Fruit fly (Drosophila melanogaster): ENCODE data around the gene CG9119.
A peak's percentile ranks its signal among the peaks of the same experiment; 100 is the strongest.

Gene CG9119

dm6 chr3L:1177085-1177484 is 27.5 kb downstream of the CG9119 start, which contains the start of gene bab2 (continued):
- TF ChIP-seq chif (GFP tag; optimal IDR thresholded peaks at IDR 0.05), result no peak
- no peak for TF ChIP-seq ap (GFP tag; IDR thresholded peaks at IDR 0.05)
- peak in 1 of 2 experiments; percentile 20 for TF ChIP-seq Pdp1 (GFP tag; optimal IDR thresholded peaks at IDR 0.05)
- peak; percentile 16 for TF ChIP-seq gcm (GFP tag; optimal IDR thresholded peaks at IDR 0.05)
- no peak for TF ChIP-seq CG4617 (GFP tag; optimal IDR thresholded peaks at IDR 0.05; ENCODE audit: borderline replicate concordance)
- TF ChIP-seq pfk (GFP tag; optimal IDR thresholded peaks at IDR 0.05), result no peak
- no peak for TF ChIP-seq repo (GFP tag; optimal IDR thresholded peaks at IDR 0.05)
- TF ChIP-seq Nf-YC (tag; optimal IDR thresholded peaks at IDR 0.05), result peak; percentile 49
- TF ChIP-seq insv (GFP tag; optimal IDR thresholded peaks at IDR 0.05), result no peak
- no peak for TF ChIP-seq Lpt (GFP tag; optimal IDR thresholded peaks at IDR 0.05)
- no peak for TF ChIP-seq maf-S (GFP tag; optimal IDR thresholded peaks at IDR 0.05)
- TF ChIP-seq CG32532 (GFP tag; IDR thresholded peaks at IDR 0.05), result peak; percentile 10; the same call in 1 of the 2 replicates
- no peak for TF ChIP-seq CG4404 (GFP tag; IDR thresholded peaks at IDR 0.05)
- peak; percentile 30 for TF ChIP-seq CG12219 (GFP tag; optimal IDR thresholded peaks at IDR 0.05)
- peak; percentile 62; the same call in 1 of the 2 replicates for TF ChIP-seq stc (GFP tag; IDR thresholded peaks at IDR 0.05)
- no peak for TF ChIP-seq CG4282 (GFP tag; optimal IDR thresholded peaks at IDR 0.05)
- no peak for TF ChIP-seq CG30020 (tag; optimal IDR thresholded peaks at IDR 0.05)
- TF ChIP-seq CG10147 (GFP tag; optimal IDR thresholded peaks at IDR 0.05), result peak; percentile 4
- no peak for TF ChIP-seq ac (GFP tag; optimal IDR thresholded peaks at IDR 0.05)
- TF ChIP-seq CG7963 (GFP tag; IDR thresholded peaks at IDR 0.05; ENCODE audit: partially characterized antibody), result peak; percentile 11; the same call in 1 of the 3 replicates
- TF ChIP-seq amos (GFP tag; IDR thresholded peaks at IDR 0.05; ENCODE audit: partially characterized antibody), result peak; percentile 43; the same call in 1 of the 2 replicates
- TF ChIP-seq Ets65A (GFP tag), result peak; percentile 26
- no peak for TF ChIP-seq CG7556 (GFP tag; optimal IDR thresholded peaks at IDR 0.05)
- no peak for TF ChIP-seq CG11398 (GFP tag; optimal IDR thresholded peaks at IDR 0.05)
- TF ChIP-seq rib (GFP tag; IDR thresholded peaks at IDR 0.05), result peak; percentile 40; the same call in 1 of the 2 replicates
- peak; percentile 41 for TF ChIP-seq CG17385 (GFP tag; optimal IDR thresholded peaks at IDR 0.05)
- TF ChIP-seq tio (GFP tag; optimal IDR thresholded peaks at IDR 0.05), result no peak
- TF ChIP-seq grau (tag; optimal IDR thresholded peaks at IDR 0.05), result peak; percentile 19
- no peak for TF ChIP-seq CG13775 (GFP tag; optimal IDR thresholded peaks at IDR 0.05)
- no peak for TF ChIP-seq CG8290 (GFP tag; optimal IDR thresholded peaks at IDR 0.05)
- TF ChIP-seq CG8290 (tag; optimal IDR thresholded peaks at IDR 0.05), result peak in 1 of 2 experiments; percentile 43
- TF ChIP-seq unpg (GFP tag; optimal IDR thresholded peaks at IDR 0.05), result peak; percentile 22
- TF ChIP-seq CG13287 (GFP tag; IDR thresholded peaks at IDR 0.05; ENCODE audit: partially characterized antibody), result peak; percentile 54; the same call in 1 of the 2 replicates
- peak; percentile 36 for TF ChIP-seq CG2712 (tag; optimal IDR thresholded peaks at IDR 0.05)
- TF ChIP-seq Hr51 (GFP tag; optimal IDR thresholded peaks at IDR 0.05), result peak in 1 of 2 experiments; percentile 1
- TF ChIP-seq peb (GFP tag; IDR thresholded peaks at IDR 0.05), result no peak
- TF ChIP-seq yki (optimal IDR thresholded peaks at IDR 0.05), result peak; percentile 54
- peak; percentile 28 for TF ChIP-seq stwl (tag; optimal IDR thresholded peaks at IDR 0.05)
- TF ChIP-seq CG31388 (GFP tag; optimal IDR thresholded peaks at IDR 0.05), result no peak
- TF ChIP-seq ttk (GFP tag; IDR thresholded peaks at IDR 0.05), result no peak
- TF ChIP-seq CG3838 (GFP tag; optimal IDR thresholded peaks at IDR 0.05), result peak; percentile 73
- no peak for TF ChIP-seq ssp (GFP tag; IDR thresholded peaks at IDR 0.05)
- TF ChIP-seq CG15514 (GFP tag; optimal IDR thresholded peaks at IDR 0.05), result no peak
- TF ChIP-seq CG2199 (GFP tag; IDR thresholded peaks at IDR 0.05), result peak; percentile 91
- peak; percentile 54 for TF ChIP-seq CG5180 (GFP tag; optimal IDR thresholded peaks at IDR 0.05)
- peak; percentile 6; the same call in 1 of the 3 replicates for TF ChIP-seq HLH4C (GFP tag; IDR thresholded peaks at IDR 0.05; ENCODE audit: partially characterized antibody)
- TF ChIP-seq HmgZ (tag; optimal IDR thresholded peaks at IDR 0.05), result peak; percentile 17
- no peak for TF ChIP-seq ERR (GFP tag; optimal IDR thresholded peaks at IDR 0.05)
- TF ChIP-seq CG15601 (tag; optimal IDR thresholded peaks at IDR 0.05), result peak; percentile 90
- TF ChIP-seq nmo (GFP tag; optimal IDR thresholded peaks at IDR 0.05), result peak; percentile 3
- TF ChIP-seq CG17359 (tag; optimal IDR thresholded peaks at IDR 0.05), result peak; percentile 13
